Fruit fly (Drosophila melanogaster) whole organism, adult: ENCODE results near the gene GC.
A peak's percentile ranks its signal among the peaks of the same experiment; 100 is the strongest.

ENCODE experiments used
- CG11617 ChIP-seq: fragments of 200-800 bp; sonication (Bioruptor generic); optimal IDR thresholded peaks from 2 replicates; lab custom pipeline; 2017; ENCODE audit warnings: mild to moderate bottlenecking, missing biosample characterization, missing genetic modification reagents, missing genetic modification characterization
- CG12768 ChIP-seq: fragments of 200-800 bp; sonication (Bioruptor generic); optimal IDR thresholded peaks from 2 replicates; lab custom pipeline; 2017; ENCODE audit warnings: missing biosample characterization, missing genetic modification characterization, mild to moderate bottlenecking, moderate library complexity, missing genetic modification reagents
- CG14711 ChIP-seq: fragments of 200-800 bp; sonication (Bioruptor generic); optimal IDR thresholded peaks from 2 replicates; lab custom pipeline; 2018; ENCODE audit warnings: missing biosample characterization, mild to moderate bottlenecking, missing genetic modification characterization, moderate library complexity
- CG1620 ChIP-seq: fragments of 200-800 bp; sonication (Bioruptor generic); optimal IDR thresholded peaks from 2 replicates; lab custom pipeline; 2016; ENCODE audit warnings: missing biosample characterization, missing genetic modification characterization
- CG33017 ChIP-seq: fragments of 200-800 bp; sonication (Bioruptor generic); optimal IDR thresholded peaks from 2 replicates; lab custom pipeline; 2018; ENCODE audit warnings: missing biosample characterization, mild to moderate bottlenecking, missing genetic modification characterization, moderate library complexity
- CG5204 ChIP-seq: fragments of 200-800 bp; sonication (Bioruptor generic); optimal IDR thresholded peaks from 2 replicates; lab custom pipeline; 2016; ENCODE audit warnings: missing biosample characterization, missing genetic modification characterization
- CG7045 ChIP-seq: fragments of 200-800 bp; sonication (Bioruptor generic); optimal IDR thresholded peaks from 2 replicates; lab custom pipeline; 2017; ENCODE audit warnings: missing biosample characterization, mild to moderate bottlenecking, missing genetic modification characterization
- CG7101 ChIP-seq: fragments of 200-800 bp; sonication (Bioruptor generic); optimal IDR thresholded peaks from 2 replicates; lab custom pipeline; 2018; ENCODE audit warnings: missing biosample characterization, mild to moderate bottlenecking, missing genetic modification characterization, moderate library complexity
- Clk ChIP-seq: fragments of 200-800 bp; sonication (Bioruptor generic); optimal IDR thresholded peaks from 2 replicates; lab custom pipeline; 2017; ENCODE audit warnings: missing biosample characterization, missing genetic modification characterization
- Crg-1 ChIP-seq: fragments of 200-800 bp; sonication (Bioruptor generic); optimal IDR thresholded peaks from 2 replicates; lab custom pipeline; 2016; ENCODE audit warnings: missing biosample characterization, missing genetic modification characterization
- Hr96 ChIP-seq: fragments of 200-800 bp; sonication (Bioruptor generic); optimal IDR thresholded peaks from 2 replicates; lab custom pipeline; 2016; ENCODE audit warnings: missing biosample characterization, missing genetic modification characterization
- Mnt ChIP-seq: fragments of 200-800 bp; sonication (Bioruptor generic); optimal IDR thresholded peaks from 2 replicates; lab custom pipeline; 2016; ENCODE audit warnings: missing biosample characterization, mild to moderate bottlenecking, missing genetic modification characterization
- bab1 ChIP-seq: fragments of 200-800 bp; sonication (Bioruptor generic); optimal IDR thresholded peaks from 3 replicates; lab custom pipeline; 2019; ENCODE audit warnings: missing biosample characterization, mild to moderate bottlenecking, missing genetic modification characterization, moderate library complexity
- cic ChIP-seq: fragments of 200-800 bp; sonication (Bioruptor generic); optimal IDR thresholded peaks from 2 replicates; lab custom pipeline; 2017; ENCODE audit warnings: missing biosample characterization, mild to moderate bottlenecking, missing genetic modification characterization, moderate library complexity
- cnc ChIP-seq, 2 experiments: fragments of >200 bp; optimal IDR thresholded peaks; 2 replicates each; lab custom pipeline; 2017
- kay ChIP-seq: fragments of 200-800 bp; sonication (Bioruptor generic); peaks from one replicate; lab custom pipeline; 2016; ENCODE audit warnings: missing biosample characterization, missing genetic modification characterization, borderline replicate concordance
- ovo ChIP-seq: fragments of 200-800 bp; sonication (Bioruptor generic); optimal IDR thresholded peaks from 2 replicates; lab custom pipeline; 2016; ENCODE audit warnings: missing biosample characterization, missing genetic modification characterization
- pad ChIP-seq: fragments of 200-800 bp; sonication (Bioruptor generic); optimal IDR thresholded peaks from 3 replicates; lab custom pipeline; 2017; ENCODE audit warnings: missing biosample characterization, missing genetic modification characterization, mild to moderate bottlenecking, moderate library complexity, missing genetic modification reagents
- tj ChIP-seq: fragments of 200-800 bp; sonication (Bioruptor generic); optimal IDR thresholded peaks from 3 replicates; lab custom pipeline; 2017; ENCODE audit warnings: missing biosample characterization, mild to moderate bottlenecking, missing genetic modification characterization, moderate library complexity
- toe ChIP-seq: fragments of 200-800 bp; sonication (Bioruptor generic); optimal IDR thresholded peaks from 2 replicates; lab custom pipeline; 2016; ENCODE audit warnings: missing biosample characterization, missing genetic modification characterization

The GC gene

dm6 chr3L:1587140-1587849 lies 41.8 kb downstream of the GC start:
- TF ChIP-seq CG5204, result peak; percentile 81
- TF ChIP-seq bab1 (GFP tag; lab: Kevin White, UChicago), result peak; percentile 75
- TF ChIP-seq Crg-1, result peak; percentile 52
- peak; percentile 70 for TF ChIP-seq CG14711 (tag; lab: Kevin White, UChicago)
- no peak for TF ChIP-seq cic (GFP tag; lab: Kevin White, UChicago)
- peak; percentile 62 for TF ChIP-seq CG1620
- peak; percentile 37 for TF ChIP-seq CG11617 (GFP tag; lab: Kevin White, UChicago)
- TF ChIP-seq kay (GFP tag; lab: Kevin White, UChicago), result peak; percentile 51
- TF ChIP-seq cnc (optimal IDR thresholded peaks at IDR 0.05; lab: Kevin White, UChicago), result no peak
- no peak for TF ChIP-seq ovo
- TF ChIP-seq tj (GFP tag; lab: Kevin White, UChicago), result peak; percentile 28
- TF ChIP-seq pad (GFP tag; lab: Kevin White, UChicago), result peak; percentile 48
- peak; percentile 68 for TF ChIP-seq Clk
- TF ChIP-seq Hr96, result peak; percentile 63
- TF ChIP-seq CG7101 (tag; lab: Kevin White, UChicago), result peak; percentile 78
- TF ChIP-seq CG33017, result peak; percentile 81
- TF ChIP-seq CG12768 (GFP tag; lab: Kevin White, UChicago), result peak; percentile 79
- TF ChIP-seq CG7045 (GFP tag; lab: Kevin White, UChicago), result peak; percentile 82
- TF ChIP-seq Mnt, result peak; percentile 46
- TF ChIP-seq toe (GFP tag; lab: Kevin White, UChicago), result peak; percentile 77

DNA sequence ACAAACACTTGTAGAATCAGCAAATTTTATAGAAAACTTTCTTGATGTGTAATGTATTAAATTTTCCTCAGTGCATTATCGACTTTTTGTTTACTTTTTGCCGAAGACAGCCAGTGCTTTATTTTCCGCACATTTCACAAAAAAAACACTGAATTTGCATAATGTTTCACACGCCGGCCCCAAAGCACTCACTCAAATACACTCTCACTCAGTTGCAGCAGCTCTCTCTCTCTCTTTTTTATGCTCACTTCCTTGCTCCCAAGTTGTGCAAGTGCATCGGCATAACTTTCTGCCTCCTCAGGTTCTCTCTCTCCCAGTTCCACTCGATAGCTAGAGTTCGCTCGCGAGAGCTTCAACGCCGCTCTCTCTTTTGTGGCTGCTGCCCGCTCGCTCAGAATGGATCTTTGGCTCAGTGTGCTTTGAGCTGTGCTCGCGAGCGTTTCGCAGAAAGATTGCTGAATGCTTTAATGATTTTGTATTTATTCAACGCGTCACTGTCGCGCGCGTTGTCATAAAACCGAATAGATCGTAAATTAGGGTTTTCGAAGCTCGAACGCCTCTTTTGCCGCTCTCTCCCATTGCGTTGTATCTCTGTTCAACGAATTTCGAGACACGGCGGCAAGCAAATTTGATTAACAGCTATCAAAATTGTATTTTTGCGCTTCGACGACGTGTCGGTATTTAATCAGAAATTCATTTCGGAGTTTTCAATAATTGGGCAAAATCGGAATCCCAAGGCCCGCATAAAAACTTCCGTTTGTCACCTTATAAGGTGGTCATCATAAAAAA lies 42.6 kb downstream of the GC start:
- TF ChIP-seq CG14711 (tag; lab: Kevin White, UChicago) (peak; percentile 16), bab1 (GFP tag; lab: Kevin White, UChicago) (peak; percentile 73), CG12768 (GFP tag; lab: Kevin White, UChicago) (peak; percentile 65), tj (GFP tag; lab: Kevin White, UChicago) (peak; percentile 80), kay (GFP tag; lab: Kevin White, UChicago) (no peak), cic (GFP tag; lab: Kevin White, UChicago) (peak; percentile 75), ovo (peak; percentile 53), Hr96 (peak; percentile 45), cnc (optimal IDR thresholded peaks at IDR 0.05; lab: Kevin White, UChicago) (no peak), CG5204 (no peak), CG7101 (tag; lab: Kevin White, UChicago) (no peak), CG11617 (GFP tag; lab: Kevin White, UChicago) (peak; percentile 10), Clk (no peak), Mnt (peak; percentile 68), CG33017 (peak; percentile 60), pad (GFP tag; lab: Kevin White, UChicago) (no peak), Crg-1 (peak; percentile 13), toe (GFP tag; lab: Kevin White, UChicago) (no peak), CG1620 (no peak), CG7045 (GFP tag; lab: Kevin White, UChicago) (peak; percentile 26)

DNA sequence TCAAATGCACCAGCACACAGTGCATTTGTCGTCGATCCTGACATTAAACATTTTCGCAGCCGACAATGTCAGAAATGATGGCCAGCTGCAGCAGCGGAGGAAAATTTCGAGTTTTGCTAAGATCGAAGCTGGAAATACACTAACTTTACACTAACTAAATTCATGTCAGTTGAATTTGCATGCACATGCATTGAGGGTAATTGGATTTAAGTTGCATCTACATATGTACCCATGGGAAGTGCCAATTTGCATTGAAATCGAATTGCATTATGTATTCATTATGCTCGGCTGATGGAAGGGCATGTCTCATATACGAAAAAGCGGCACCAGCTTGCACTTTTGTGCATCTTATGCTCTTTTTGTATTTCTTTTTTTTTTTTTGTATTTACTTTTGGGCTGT lies 44.3 kb downstream of the GC start:
- no peak for TF ChIP-seq CG1620
- peak; percentile 48 for TF ChIP-seq Hr96
- peak; percentile 11 for TF ChIP-seq CG7101 (tag; lab: Kevin White, UChicago)
- TF ChIP-seq cnc (optimal IDR thresholded peaks at IDR 0.05; lab: Kevin White, UChicago), result no peak
- TF ChIP-seq CG12768 (GFP tag; lab: Kevin White, UChicago), result no peak
- TF ChIP-seq CG11617 (GFP tag; lab: Kevin White, UChicago), result no peak
- TF ChIP-seq cic (GFP tag; lab: Kevin White, UChicago), result no peak
- peak; percentile 64 for TF ChIP-seq CG14711 (tag; lab: Kevin White, UChicago)
- TF ChIP-seq tj (GFP tag; lab: Kevin White, UChicago), result peak; percentile 74
- no peak for TF ChIP-seq Crg-1
- no peak for TF ChIP-seq toe (GFP tag; lab: Kevin White, UChicago)
- TF ChIP-seq bab1 (GFP tag; lab: Kevin White, UChicago), result peak; percentile 93
- no peak for TF ChIP-seq CG33017
- no peak for TF ChIP-seq CG7045 (GFP tag; lab: Kevin White, UChicago)
- no peak for TF ChIP-seq Mnt
- peak; percentile 36 for TF ChIP-seq pad (GFP tag; lab: Kevin White, UChicago)
- TF ChIP-seq Clk, result no peak
- TF ChIP-seq kay (GFP tag; lab: Kevin White, UChicago), result no peak
- no peak for TF ChIP-seq ovo
- no peak for TF ChIP-seq CG5204

- TF ChIP-seq CG33017 (peak; percentile 35), tj (GFP tag; lab: Kevin White, UChicago) (peak; percentile 23), CG7045 (GFP tag; lab: Kevin White, UChicago) (no peak), Clk (no peak), CG1620 (peak; percentile 17), CG7101 (tag; lab: Kevin White, UChicago) (peak; percentile 27), CG11617 (GFP tag; lab: Kevin White, UChicago) (peak; percentile 58)
Measured at dm6 chr3L:1584003-1584402, 45.1 kb downstream of the GC start.

DNA sequence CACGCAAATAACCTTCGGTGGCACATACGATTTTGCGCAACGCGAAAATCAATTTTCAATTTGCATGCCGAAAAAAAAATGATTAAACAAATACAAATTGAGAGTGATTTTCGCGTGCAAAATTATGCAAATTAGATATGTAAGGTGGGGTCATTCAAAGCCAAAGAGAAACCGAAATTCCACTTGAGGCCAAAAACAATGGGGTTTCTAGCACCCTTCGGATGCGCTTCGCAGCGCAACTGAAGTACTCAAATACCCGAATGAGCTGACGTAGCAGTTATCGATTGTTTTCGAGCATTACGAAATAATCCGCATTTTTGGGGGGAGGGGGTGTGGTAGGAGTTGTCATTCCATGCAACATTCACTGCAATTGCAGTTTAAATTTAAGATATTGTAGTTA lies 48.3 kb downstream of the GC start:
- no peak for TF ChIP-seq CG11617 (GFP tag; lab: Kevin White, UChicago)
- peak; percentile 63 for TF ChIP-seq tj (GFP tag; lab: Kevin White, UChicago)
- no peak for TF ChIP-seq ovo
- TF ChIP-seq kay (GFP tag; lab: Kevin White, UChicago), result no peak
